Fruit fly (Drosophila melanogaster) Kc167 (cell line): ENCODE measurements around the gene CG14423.

Experiments
- Myc ChIP-seq: fragments of >200 bp; optimal IDR thresholded peaks from 2 replicates; lab custom pipeline; 2017; ENCODE audit warnings: missing external identifiers
- h ChIP-seq: fragments of >200 bp; optimal IDR thresholded peaks from 3 replicates; lab custom pipeline; 2018; ENCODE audit warnings: missing external identifiers
- insv ChIP-seq: fragments of >200 bp; optimal IDR thresholded peaks from 3 replicates; lab custom pipeline; 2018; ENCODE audit warnings: missing external identifiers
- ttk ChIP-seq: sonication (Bioruptor generic); optimal IDR thresholded peaks from 2 replicates; lab custom pipeline; 2017; ENCODE audit warnings: missing external identifiers

- TF ChIP-seq insv (no peak), h (lab: Kevin White, UChicago) (no peak), Myc (lab: Kevin White, UChicago) (no peak), ttk (no peak)
These were observed 18.0 kb upstream of the CG14423 start, which contains the start of gene CG14424 for dm6 chrX:2927158-2927557.
